Worm (Caenorhabditis elegans): ENCODE results near the gene srh-308.
A peak's percentile ranks its signal among the peaks of the same experiment; 100 is the strongest.

Gene srh-308

ce11 chrV:14006819-14007218 lies 10.6 kb downstream of the srh-308 start:
- TF ChIP-seq nhr-28 (tag; optimal IDR thresholded peaks at IDR 0.05) (no peak), ham-2 (GFP tag; optimal IDR thresholded peaks at IDR 0.05) (peak; percentile 21), ces-1 (GFP tag; optimal IDR thresholded peaks at IDR 0.05) (peak; percentile 1)

ce11 chrV:14005812-14006211 lies 11.6 kb downstream of the srh-308 start, which contains the start of gene ric-7:
Gene ric-7, minus strand, starts transcription at chrV:14005912.
- TF ChIP-seq nhr-2 (tag; optimal IDR thresholded peaks at IDR 0.05) (no peak), pha-4 (tag; optimal IDR thresholded peaks at IDR 0.05) (no peak), unc-39 (tag; optimal IDR thresholded peaks at IDR 0.05) (no peak), mls-2 (tag; optimal IDR thresholded peaks at IDR 0.05) (no peak), drap-1 (GFP tag; optimal IDR thresholded peaks at IDR 0.05) (no peak), elt-3 (tag; optimal IDR thresholded peaks at IDR 0.05) (no peak), mep-1 (tag; optimal IDR thresholded peaks at IDR 0.05) (no peak), ces-1 (GFP tag; optimal IDR thresholded peaks at IDR 0.05) (no peak), tbx-8 (GFP tag; optimal IDR thresholded peaks at IDR 0.05) (no peak), ztf-11 (tag; optimal IDR thresholded peaks at IDR 0.05) (no peak), nhr-76 (tag; optimal IDR thresholded peaks at IDR 0.05) (no peak), zip-8 (tag; optimal IDR thresholded peaks at IDR 0.05) (no peak), M03D4.4 (tag; optimal IDR thresholded peaks at IDR 0.05) (no peak), sem-2 (GFP tag; optimal IDR thresholded peaks at IDR 0.05) (no peak), flh-1 (GFP tag; optimal IDR thresholded peaks at IDR 0.05) (no peak), ceh-39 (tag; optimal IDR thresholded peaks at IDR 0.05) (no peak), snpc-4 (tag; optimal IDR thresholded peaks at IDR 0.05) (no peak), ham-2 (GFP tag; optimal IDR thresholded peaks at IDR 0.05) (no peak), nhr-237 (tag; optimal IDR thresholded peaks at IDR 0.05) (no peak)

ce11 chrV:14004342-14004741 lies 13.0 kb downstream of the srh-308 start:
- TF ChIP-seq ztf-11 (tag; optimal IDR thresholded peaks at IDR 0.05), result no peak
- TF ChIP-seq nhr-28 (tag; optimal IDR thresholded peaks at IDR 0.05), result no peak
- no peak for TF ChIP-seq ham-2 (GFP tag; optimal IDR thresholded peaks at IDR 0.05)
- TF ChIP-seq sem-2 (GFP tag; optimal IDR thresholded peaks at IDR 0.05), result no peak
- TF ChIP-seq tbx-8 (GFP tag; optimal IDR thresholded peaks at IDR 0.05), result no peak
- TF ChIP-seq elt-1 (tag; optimal IDR thresholded peaks at IDR 0.05; ENCODE audit: borderline replicate concordance, insufficient read depth), result no peak
- no peak for TF ChIP-seq cnd-1 (tag; optimal IDR thresholded peaks at IDR 0.05)
- peak; percentile 16 for TF ChIP-seq unc-120 (tag; optimal IDR thresholded peaks at IDR 0.05; ENCODE audit: poor library complexity, severe bottlenecking)
- no peak for TF ChIP-seq pha-4 (tag; optimal IDR thresholded peaks at IDR 0.05)
- TF ChIP-seq nhr-237 (tag; optimal IDR thresholded peaks at IDR 0.05), result no peak
- no peak for TF ChIP-seq snpc-4 (tag; optimal IDR thresholded peaks at IDR 0.05)
- no peak for TF ChIP-seq drap-1 (GFP tag; optimal IDR thresholded peaks at IDR 0.05)
- no peak for TF ChIP-seq blmp-1 (tag; optimal IDR thresholded peaks at IDR 0.05)
- no peak for TF ChIP-seq zip-8 (tag; optimal IDR thresholded peaks at IDR 0.05)
- no peak for TF ChIP-seq M03D4.4 (tag; optimal IDR thresholded peaks at IDR 0.05)
- peak; percentile 56 for TF ChIP-seq ces-1 (GFP tag; optimal IDR thresholded peaks at IDR 0.05)
- no peak for TF ChIP-seq sptf-1 (tag; optimal IDR thresholded peaks at IDR 0.05)
- no peak for TF ChIP-seq mls-2 (tag; optimal IDR thresholded peaks at IDR 0.05)
- no peak for TF ChIP-seq ceh-83 (GFP tag; optimal IDR thresholded peaks at IDR 0.05)
- no peak for TF ChIP-seq lsy-2 (tag; optimal IDR thresholded peaks at IDR 0.05)
- TF ChIP-seq ceh-39 (tag; optimal IDR thresholded peaks at IDR 0.05), result no peak
- peak; percentile 18 for TF ChIP-seq unc-62 (GFP tag; optimal IDR thresholded peaks at IDR 0.05)
- no peak for TF ChIP-seq ceh-43 (GFP tag; optimal IDR thresholded peaks at IDR 0.05)
- TF ChIP-seq nhr-12 (tag; optimal IDR thresholded peaks at IDR 0.05), result no peak
- TF ChIP-seq mep-1 (tag; optimal IDR thresholded peaks at IDR 0.05), result no peak
- no peak for TF ChIP-seq nhr-2 (tag; optimal IDR thresholded peaks at IDR 0.05)
- no peak for TF ChIP-seq mab-5 (tag; optimal IDR thresholded peaks at IDR 0.05)
- TF ChIP-seq lin-13 (tag; optimal IDR thresholded peaks at IDR 0.05), result no peak
- peak; percentile 45 for TF ChIP-seq hlh-1 (tag; optimal IDR thresholded peaks at IDR 0.05)
- no peak for TF ChIP-seq unc-39 (tag; optimal IDR thresholded peaks at IDR 0.05)
- no peak for TF ChIP-seq bed-3 (GFP tag; optimal IDR thresholded peaks at IDR 0.05)
- TF ChIP-seq nhr-76 (tag; optimal IDR thresholded peaks at IDR 0.05), result no peak

ce11 chrV:14003587-14004156 lies 13.7 kb downstream of the srh-308 start:
- no peak for TF ChIP-seq ztf-11 (tag; optimal IDR thresholded peaks at IDR 0.05)
- peak; percentile 32 for TF ChIP-seq ces-1 (GFP tag; optimal IDR thresholded peaks at IDR 0.05)
